Fruit fly (Drosophila melanogaster): ENCODE data around the gene CG11380.

The CG11380 gene

dm6 chrX:1184478-1184877 lies 6.6 kb upstream of the CG11380 start, which contains the start of gene CG14626:
TSS of gene CG14626 (plus strand) at chrX:1184778.
- TF ChIP-seq jim (GFP tag; optimal IDR thresholded peaks at IDR 0.05) (no peak), Mio (GFP tag; optimal IDR thresholded peaks at IDR 0.05) (no peak), Sp1 (GFP tag; optimal IDR thresholded peaks at IDR 0.05) (no peak), Hnf4 (GFP tag; optimal IDR thresholded peaks at IDR 0.05) (no peak), sage (GFP tag; optimal IDR thresholded peaks at IDR 0.05) (no peak), fru (GFP tag; optimal IDR thresholded peaks at IDR 0.05) (no peak)

- TF ChIP-seq sage (GFP tag; optimal IDR thresholded peaks at IDR 0.05) (no peak), lola (GFP tag; optimal IDR thresholded peaks at IDR 0.05) (no peak), Myc (optimal IDR thresholded peaks at IDR 0.05) (no peak), fru (GFP tag; optimal IDR thresholded peaks at IDR 0.05) (no peak), ey (GFP tag; optimal IDR thresholded peaks at IDR 0.05) (no peak), dsf (GFP tag; optimal IDR thresholded peaks at IDR 0.05; ENCODE audit: borderline replicate concordance) (no peak), Rel (GFP tag; optimal IDR thresholded peaks at IDR 0.05) (no peak), Rel (tag; optimal IDR thresholded peaks at IDR 0.05) (no peak), Dfd (GFP tag; optimal IDR thresholded peaks at IDR 0.05) (no peak), GATAd (GFP tag; optimal IDR thresholded peaks at IDR 0.05) (no peak), jim (GFP tag; optimal IDR thresholded peaks at IDR 0.05) (no peak), Jra (GFP tag; optimal IDR thresholded peaks at IDR 0.05) (no peak), CG32264 (GFP tag; optimal IDR thresholded peaks at IDR 0.05) (no peak), Hr78 (GFP tag; optimal IDR thresholded peaks at IDR 0.05) (no peak)
Measured at dm6 chrX:1197862-1198261, 6.8 kb downstream of the CG11380 start.

dm6 chrX:1199246-1199645 lies 8.1 kb downstream of the CG11380 start, which contains the start of gene CG14625:
TSS of gene CG14625 (plus strand) at chrX:1199546.
- TF ChIP-seq Vsx2 (GFP tag; optimal IDR thresholded peaks at IDR 0.05; ENCODE audit: partially characterized antibody) (no peak), Hr83 (GFP tag; optimal IDR thresholded peaks at IDR 0.05; ENCODE audit: poor library complexity, severe bottlenecking) (no peak), CG32264 (GFP tag; optimal IDR thresholded peaks at IDR 0.05) (no peak), jim (GFP tag; optimal IDR thresholded peaks at IDR 0.05) (no peak), CG9705 (GFP tag; optimal IDR thresholded peaks at IDR 0.05) (no peak), br (GFP tag; optimal IDR thresholded peaks at IDR 0.05) (no peak), GATAd (GFP tag; optimal IDR thresholded peaks at IDR 0.05) (no peak), woc (GFP tag; optimal IDR thresholded peaks at IDR 0.05) (no peak), Sp1 (GFP tag; optimal IDR thresholded peaks at IDR 0.05) (no peak), sage (GFP tag; optimal IDR thresholded peaks at IDR 0.05) (no peak), lola (GFP tag; optimal IDR thresholded peaks at IDR 0.05) (no peak), Hr78 (GFP tag; optimal IDR thresholded peaks at IDR 0.05) (no peak), sv (GFP tag; optimal IDR thresholded peaks at IDR 0.05) (no peak)

dm6 chrX:1203477-1203876 lies 12.4 kb downstream of the CG11380 start, which contains the start of gene CG11381:
TSS of gene CG11381 (plus strand) at chrX:1203777.
- TF ChIP-seq CG9705 (GFP tag; optimal IDR thresholded peaks at IDR 0.05) (no peak), GATAd (GFP tag; optimal IDR thresholded peaks at IDR 0.05) (no peak), CrebA (GFP tag; optimal IDR thresholded peaks at IDR 0.05; ENCODE audit: borderline replicate concordance) (no peak), foxo (GFP tag; optimal IDR thresholded peaks at IDR 0.05) (no peak), Dfd (GFP tag; optimal IDR thresholded peaks at IDR 0.05) (no peak), jim (GFP tag; optimal IDR thresholded peaks at IDR 0.05) (no peak), rgr (GFP tag; optimal IDR thresholded peaks at IDR 0.05) (no peak), Mio (GFP tag; optimal IDR thresholded peaks at IDR 0.05) (no peak), Rel (GFP tag; optimal IDR thresholded peaks at IDR 0.05) (no peak), Rel (tag; optimal IDR thresholded peaks at IDR 0.05) (no peak), Jra (GFP tag; optimal IDR thresholded peaks at IDR 0.05) (no peak), dsf (GFP tag; optimal IDR thresholded peaks at IDR 0.05; ENCODE audit: borderline replicate concordance) (no peak), ey (GFP tag; optimal IDR thresholded peaks at IDR 0.05) (no peak), dl (GFP tag; optimal IDR thresholded peaks at IDR 0.05; ENCODE audit: insufficient read depth in 1 of 2, partially characterized antibody in 2 of 2) (no peak), Hr83 (GFP tag; optimal IDR thresholded peaks at IDR 0.05; ENCODE audit: poor library complexity, severe bottlenecking) (no peak)

- no peak for TF ChIP-seq pan (optimal IDR thresholded peaks at IDR 0.05)
- no peak for TF ChIP-seq Hr83 (GFP tag; optimal IDR thresholded peaks at IDR 0.05; ENCODE audit: poor library complexity, severe bottlenecking)
- no peak for TF ChIP-seq woc (GFP tag; optimal IDR thresholded peaks at IDR 0.05)
- no peak for TF ChIP-seq Myc (optimal IDR thresholded peaks at IDR 0.05)
- TF ChIP-seq foxo (GFP tag; optimal IDR thresholded peaks at IDR 0.05), result no peak
- TF ChIP-seq brk (GFP tag; optimal IDR thresholded peaks at IDR 0.05), result no peak
- TF ChIP-seq Sp1 (GFP tag; optimal IDR thresholded peaks at IDR 0.05), result no peak
- no peak for TF ChIP-seq Hnf4 (GFP tag; optimal IDR thresholded peaks at IDR 0.05)
- no peak for TF ChIP-seq usp (GFP tag; optimal IDR thresholded peaks at IDR 0.05)
- TF ChIP-seq OdsH (GFP tag; optimal IDR thresholded peaks at IDR 0.05), result no peak
- TF ChIP-seq br (GFP tag; optimal IDR thresholded peaks at IDR 0.05), result no peak
- TF ChIP-seq N (GFP tag; optimal IDR thresholded peaks at IDR 0.05), result no peak
- no peak for TF ChIP-seq lola (GFP tag; optimal IDR thresholded peaks at IDR 0.05)
- no peak for TF ChIP-seq dsf (GFP tag; optimal IDR thresholded peaks at IDR 0.05; ENCODE audit: borderline replicate concordance)
- no peak for TF ChIP-seq Jra (GFP tag; optimal IDR thresholded peaks at IDR 0.05)
- no peak for TF ChIP-seq psq (GFP tag; optimal IDR thresholded peaks at IDR 0.05)
Measured at dm6 chrX:1206437-1206836, 15.3 kb downstream of the CG11380 start, which contains the start of gene CG14624. TSS of gene CG14624 (plus strand) at chrX:1206737.
